Fruit fly (Drosophila melanogaster): ENCODE measurements around the gene CG42834.

- TF ChIP-seq CG12768 (GFP tag; optimal IDR thresholded peaks at IDR 0.05) = no peak
- no peak for TF ChIP-seq kay (GFP tag; ENCODE audit: borderline replicate concordance)
- no peak for TF ChIP-seq pad (GFP tag; optimal IDR thresholded peaks at IDR 0.05)
- no peak for TF ChIP-seq cnc (optimal IDR thresholded peaks at IDR 0.05)
- TF ChIP-seq CG7045 (GFP tag; optimal IDR thresholded peaks at IDR 0.05) = no peak
- no peak for TF ChIP-seq CG14711 (tag; optimal IDR thresholded peaks at IDR 0.05)
- no peak for TF ChIP-seq tj (GFP tag; optimal IDR thresholded peaks at IDR 0.05)
- TF ChIP-seq CG7101 (tag; optimal IDR thresholded peaks at IDR 0.05) = no peak
- TF ChIP-seq bab1 (GFP tag; optimal IDR thresholded peaks at IDR 0.05) = no peak
These were observed 5.0 kb upstream of the CG42834 start, which contains the start of gene CG42822 for dm6 chr3R:17413601-17414000.

All from whole organism, adult.